Worm (Caenorhabditis elegans): ENCODE measurements around the gene abu-13.

abu-13 gene

DNA sequence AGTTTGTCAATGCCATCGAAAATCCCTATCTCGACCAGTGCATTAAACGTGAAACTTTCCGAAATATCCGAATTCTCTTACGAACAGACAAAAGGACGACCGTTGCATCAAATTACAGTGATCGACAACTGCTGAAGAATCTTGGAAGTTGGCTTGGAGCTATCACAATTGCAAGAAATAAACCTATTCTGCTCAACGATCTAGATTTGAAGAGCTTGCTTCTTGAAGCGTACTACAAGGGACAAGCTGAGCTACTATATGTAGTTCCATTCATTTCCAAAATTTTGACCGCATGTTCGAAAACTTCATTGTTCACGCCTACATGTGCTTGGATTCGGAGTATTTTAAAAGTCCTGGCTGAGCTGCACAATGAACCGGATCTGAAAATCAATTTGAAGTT is 8.3 kb upstream of the abu-13 start:
- TF ChIP-seq ceh-13 (GFP tag; optimal IDR thresholded peaks at IDR 0.05) (no peak), flt-1 (GFP tag; IDR thresholded peaks at IDR 0.05) (no peak), ceh-36 (tag; optimal IDR thresholded peaks at IDR 0.05) (no peak), tra-4 (tag; optimal IDR thresholded peaks at IDR 0.05) (no peak), scrt-1 (GFP tag; IDR thresholded peaks at IDR 0.05) (no peak), B0310.2 (tag; optimal IDR thresholded peaks at IDR 0.05) (no peak), sea-1 (GFP tag; conservative IDR thresholded peaks at IDR 0.05) (no peak), tbx-37 (GFP tag; conservative IDR thresholded peaks at IDR 0.05) (no peak), aly-1 (tag; optimal IDR thresholded peaks at IDR 0.05) (no peak), F13C5.2 (tag; optimal IDR thresholded peaks at IDR 0.05) (no peak), hmg-4 (GFP tag; optimal IDR thresholded peaks at IDR 0.05) (no peak), ama-1 (optimal IDR thresholded peaks at IDR 0.05) (no peak), tbx-11 (GFP tag; IDR thresholded peaks at IDR 0.05) (no peak), hnd-1 (tag; optimal IDR thresholded peaks at IDR 0.05) (no peak)

- no peak for TF ChIP-seq aly-1 (tag; optimal IDR thresholded peaks at IDR 0.05)
- no peak for TF ChIP-seq B0310.2 (tag; optimal IDR thresholded peaks at IDR 0.05)
Observed at ce11 chrIII:6953373-6953772, 7.7 kb upstream of the abu-13 start.

ce11 chrIII:6951435-6951834 is 5.7 kb upstream of the abu-13 start:
- TF ChIP-seq ama-1 (optimal IDR thresholded peaks at IDR 0.05) (no peak), ceh-36 (tag; optimal IDR thresholded peaks at IDR 0.05) (no peak), tra-4 (tag; optimal IDR thresholded peaks at IDR 0.05) (no peak), F13C5.2 (tag; optimal IDR thresholded peaks at IDR 0.05) (no peak), B0310.2 (tag; optimal IDR thresholded peaks at IDR 0.05) (no peak), ceh-13 (GFP tag; optimal IDR thresholded peaks at IDR 0.05) (no peak), hmbx-1 (tag; optimal IDR thresholded peaks at IDR 0.05) (no peak), scrt-1 (GFP tag; IDR thresholded peaks at IDR 0.05) (no peak), aly-1 (tag; optimal IDR thresholded peaks at IDR 0.05) (no peak), hnd-1 (tag; optimal IDR thresholded peaks at IDR 0.05) (no peak), pes-1 (GFP tag; IDR thresholded peaks at IDR 0.05) (no peak), ets-7 (tag; optimal IDR thresholded peaks at IDR 0.05) (no peak), tbx-37 (GFP tag; conservative IDR thresholded peaks at IDR 0.05) (no peak), sea-1 (GFP tag; conservative IDR thresholded peaks at IDR 0.05) (no peak), tbx-11 (GFP tag; IDR thresholded peaks at IDR 0.05) (no peak), hmg-4 (GFP tag; optimal IDR thresholded peaks at IDR 0.05) (no peak), flt-1 (GFP tag; IDR thresholded peaks at IDR 0.05) (no peak)

DNA sequence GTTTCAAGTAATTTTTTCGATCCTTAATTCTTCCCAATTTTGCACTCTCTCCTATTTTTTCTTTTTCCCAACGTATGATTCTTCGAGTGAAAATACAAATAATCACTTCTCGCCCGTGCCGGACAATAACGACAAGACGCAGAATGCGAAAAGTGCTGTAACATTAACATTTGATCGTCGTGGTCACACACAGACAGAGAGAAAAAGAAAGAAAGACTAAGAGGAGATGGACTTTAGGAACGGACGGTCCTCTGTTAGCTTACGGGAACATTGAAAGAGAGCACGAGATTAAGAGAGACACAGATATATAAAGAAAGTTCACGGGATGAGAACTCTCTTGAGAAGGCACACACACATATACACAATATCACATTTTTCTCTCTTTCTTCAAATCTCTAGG is 2.2 kb upstream of the abu-13 start:
- TF ChIP-seq ceh-36 (tag; optimal IDR thresholded peaks at IDR 0.05) (no peak), ama-1 (optimal IDR thresholded peaks at IDR 0.05) (no peak), F13C5.2 (tag; optimal IDR thresholded peaks at IDR 0.05) (no peak), hmbx-1 (tag; optimal IDR thresholded peaks at IDR 0.05) (no peak), sea-1 (GFP tag; conservative IDR thresholded peaks at IDR 0.05) (no peak), tra-4 (tag; optimal IDR thresholded peaks at IDR 0.05) (no peak), hmg-4 (GFP tag; optimal IDR thresholded peaks at IDR 0.05) (no peak), pes-1 (GFP tag; IDR thresholded peaks at IDR 0.05) (no peak), scrt-1 (GFP tag; IDR thresholded peaks at IDR 0.05) (no peak), tbx-11 (GFP tag; IDR thresholded peaks at IDR 0.05) (no peak), ceh-13 (GFP tag; optimal IDR thresholded peaks at IDR 0.05) (no peak), tbx-37 (GFP tag; conservative IDR thresholded peaks at IDR 0.05) (no peak), B0310.2 (tag; optimal IDR thresholded peaks at IDR 0.05) (no peak), aly-1 (tag; optimal IDR thresholded peaks at IDR 0.05) (no peak), flt-1 (GFP tag; IDR thresholded peaks at IDR 0.05) (no peak), hnd-1 (tag; optimal IDR thresholded peaks at IDR 0.05) (no peak), ets-7 (tag; optimal IDR thresholded peaks at IDR 0.05) (no peak)

ce11 chrIII:6946382-6946781 is 684 bp upstream of the abu-13 start, which contains the start of gene let-711:
let-711 (plus strand) TSS chrIII:6946718.
- no peak for TF ChIP-seq B0310.2 (tag; optimal IDR thresholded peaks at IDR 0.05)
- TF ChIP-seq hmbx-1 (tag; optimal IDR thresholded peaks at IDR 0.05): no peak
- no peak for TF ChIP-seq ets-7 (tag; optimal IDR thresholded peaks at IDR 0.05)
- TF ChIP-seq ama-1 (optimal IDR thresholded peaks at IDR 0.05): no peak
- no peak for TF ChIP-seq ceh-13 (GFP tag; optimal IDR thresholded peaks at IDR 0.05)
- no peak for TF ChIP-seq flt-1 (GFP tag; IDR thresholded peaks at IDR 0.05)
- TF ChIP-seq hnd-1 (tag; optimal IDR thresholded peaks at IDR 0.05): no peak
- TF ChIP-seq hmg-4 (GFP tag; optimal IDR thresholded peaks at IDR 0.05): no peak
- TF ChIP-seq aly-1 (tag; optimal IDR thresholded peaks at IDR 0.05): no peak
- TF ChIP-seq F13C5.2 (tag; optimal IDR thresholded peaks at IDR 0.05): no peak
- TF ChIP-seq ceh-36 (tag; optimal IDR thresholded peaks at IDR 0.05): no peak
- TF ChIP-seq tbx-11 (GFP tag; IDR thresholded peaks at IDR 0.05): no peak
- TF ChIP-seq sea-1 (GFP tag; conservative IDR thresholded peaks at IDR 0.05): no peak

ce11 chrIII:6945319-6945718 is 379 bp downstream of the abu-13 start:
- no peak for TF ChIP-seq scrt-1 (GFP tag; IDR thresholded peaks at IDR 0.05)
- TF ChIP-seq ceh-36 (tag; optimal IDR thresholded peaks at IDR 0.05): no peak
- no peak for TF ChIP-seq ama-1 (optimal IDR thresholded peaks at IDR 0.05)
- TF ChIP-seq sea-1 (GFP tag; conservative IDR thresholded peaks at IDR 0.05): no peak
- TF ChIP-seq tra-4 (tag; optimal IDR thresholded peaks at IDR 0.05): no peak
- no peak for TF ChIP-seq hmg-4 (GFP tag; optimal IDR thresholded peaks at IDR 0.05)
- TF ChIP-seq ets-7 (tag; optimal IDR thresholded peaks at IDR 0.05): no peak
- TF ChIP-seq hnd-1 (tag; optimal IDR thresholded peaks at IDR 0.05): no peak
- no peak for TF ChIP-seq tbx-11 (GFP tag; IDR thresholded peaks at IDR 0.05)

ce11 chrIII:6939523-6939922 is 6.2 kb downstream of the abu-13 start, which contains the start of gene F57B9.3:
F57B9.3 (plus strand) TSS chrIII:6939823.
- TF ChIP-seq F13C5.2 (tag; optimal IDR thresholded peaks at IDR 0.05): no peak
- no peak for TF ChIP-seq ama-1 (optimal IDR thresholded peaks at IDR 0.05)
- no peak for TF ChIP-seq tbx-11 (GFP tag; IDR thresholded peaks at IDR 0.05)
- TF ChIP-seq hnd-1 (tag; optimal IDR thresholded peaks at IDR 0.05): no peak
- TF ChIP-seq scrt-1 (GFP tag; IDR thresholded peaks at IDR 0.05): no peak
- no peak for TF ChIP-seq ceh-13 (GFP tag; optimal IDR thresholded peaks at IDR 0.05)
- no peak for TF ChIP-seq ets-7 (tag; optimal IDR thresholded peaks at IDR 0.05)
- TF ChIP-seq ceh-36 (tag; optimal IDR thresholded peaks at IDR 0.05): no peak
- TF ChIP-seq tbx-37 (GFP tag; conservative IDR thresholded peaks at IDR 0.05): no peak
- TF ChIP-seq B0310.2 (tag; optimal IDR thresholded peaks at IDR 0.05): no peak
- no peak for TF ChIP-seq hmbx-1 (tag; optimal IDR thresholded peaks at IDR 0.05)
- no peak for TF ChIP-seq hmg-4 (GFP tag; optimal IDR thresholded peaks at IDR 0.05)
- no peak for TF ChIP-seq aly-1 (tag; optimal IDR thresholded peaks at IDR 0.05)
- TF ChIP-seq pes-1 (GFP tag; IDR thresholded peaks at IDR 0.05): no peak
